Worm (Caenorhabditis elegans) whole organism, L3 larva: Measurements from ENCODE around the gene msp-55.

ENCODE experiments used
- ceh-9 ChIP-seq: sonication (generic microtip); optimal IDR thresholded peaks from 2 replicates; lab custom pipeline; 2018; ENCODE audit warnings: missing biosample characterization, missing genetic modification characterization
- nhr-25 ChIP-seq: sonication (generic microtip); optimal IDR thresholded peaks from 2 replicates; lab custom pipeline; 2017; ENCODE audit warnings: missing biosample characterization, missing genetic modification characterization
- nhr-77 ChIP-seq: fragments of 150-350 bp; optimal IDR thresholded peaks from 2 replicates; lab custom pipeline; 2014; ENCODE audit warnings: missing biosample characterization, missing genetic modification characterization
- pha-4 ChIP-seq: fragments of 150-350 bp; optimal IDR thresholded peaks from 2 replicates; lab custom pipeline; 2014; ENCODE audit warnings: missing biosample characterization, missing genetic modification reagents, missing genetic modification characterization
- unc-39 ChIP-seq: sonication (generic microtip); optimal IDR thresholded peaks from 4 replicates; lab custom pipeline; 2017; ENCODE audit warnings: missing biosample characterization, missing genetic modification characterization

DNA sequence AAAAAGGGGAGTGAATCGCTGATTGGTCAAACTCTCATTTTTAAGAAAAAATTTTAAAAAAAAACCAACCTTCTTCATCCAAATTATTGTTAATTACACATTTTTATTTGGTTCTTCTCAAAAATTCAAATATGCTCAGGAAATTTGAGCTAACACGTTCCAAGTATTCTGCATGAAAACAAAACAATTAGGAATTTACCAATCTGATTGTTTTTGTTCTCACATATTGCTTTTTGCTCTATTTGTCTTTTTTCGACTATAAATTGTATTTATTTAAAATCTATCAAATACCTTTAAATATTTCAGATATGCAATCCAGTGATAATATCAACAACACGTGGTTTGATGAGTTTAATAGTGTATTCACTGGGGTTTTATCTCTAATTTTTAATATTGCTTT, 43.6 kb downstream of the msp-55 start, which contains the start of gene srm-1:
- TF ChIP-seq ceh-9 (no peak), nhr-25 (tag; lab: Kevin White, UChicago) (no peak), pha-4 (tag; lab: Kevin White, UChicago) (no peak), unc-39 (tag; lab: Kevin White, UChicago) (no peak), nhr-77 (no peak)
